Worm (Caenorhabditis elegans) whole organism, late embryonic: Measurements from ENCODE around the gene cisd-1.

Experiments used
- T23F11.4 ChIP-seq: fragments of 200-800 bp; sonication (Bioruptor generic); optimal IDR thresholded peaks from 2 replicates; lab custom pipeline; 2018; ENCODE audit warnings: mild to moderate bottlenecking, missing genetic modification characterization, missing compliant biosample characterization
- ama-1 ChIP-seq: fragments of 150-350 bp; optimal IDR thresholded peaks from 2 replicates; lab custom pipeline; 2014
- hlh-15 ChIP-seq: sonication (generic microtip); optimal IDR thresholded peaks from 2 replicates; lab custom pipeline; 2016; ENCODE audit warnings: missing genetic modification characterization, missing compliant biosample characterization
- pha-2 ChIP-seq: sonication (generic microtip); optimal IDR thresholded peaks from 2 replicates; lab custom pipeline; 2017; ENCODE audit warnings: mild to moderate bottlenecking, missing genetic modification characterization, missing compliant biosample characterization
- pros-1 ChIP-seq: fragments of 150-350 bp; optimal IDR thresholded peaks from 2 replicates; lab custom pipeline; 2014; ENCODE audit warnings: missing biosample characterization, missing genetic modification reagents, missing genetic modification characterization

DNA sequence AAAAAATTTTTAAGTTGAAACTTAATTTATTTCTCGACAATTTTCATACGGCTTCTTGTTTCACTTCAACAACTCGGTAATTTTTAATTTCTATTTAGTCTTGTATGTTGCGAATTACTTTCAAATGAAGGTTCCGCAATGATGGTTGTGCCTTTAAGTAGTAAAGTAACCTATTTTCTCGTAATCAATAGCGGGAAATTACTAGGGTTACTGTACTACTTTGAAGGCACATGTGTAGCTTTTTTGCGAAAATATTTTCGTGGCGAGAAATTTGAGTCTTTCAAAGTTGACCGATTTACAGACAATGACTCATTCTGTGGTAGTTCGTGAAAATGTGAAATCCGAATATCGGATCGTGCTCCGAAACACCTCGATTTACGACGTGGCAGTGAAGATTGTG, 48.8 kb upstream of the cisd-1 start, which contains the start of gene B0334.10:
- TF ChIP-seq pros-1 (tag; lab: Kevin White, UChicago) = no peak
- TF ChIP-seq T23F11.4 (GFP tag; lab: Kevin White, UChicago) = no peak
- TF ChIP-seq hlh-15 (tag; lab: Kevin White, UChicago) = no peak
- TF ChIP-seq pha-2 (tag; lab: Kevin White, UChicago) = no peak
- no peak for TF ChIP-seq ama-1 (lab: Kevin White, UChicago)
